Fruit fly (Drosophila melanogaster): ENCODE measurements around the gene ksh.

ksh gene

dm6 chrX:19505334-19506185 is 10.8 kb upstream of the ksh start (continued):
- TF ChIP-seq CG5245 (GFP tag; optimal IDR thresholded peaks at IDR 0.05) (no peak), Dip2 (GFP tag; IDR thresholded peaks at IDR 0.05) (no peak), CG2116 (GFP tag; optimal IDR thresholded peaks at IDR 0.05) (peak; percentile 88), h (optimal IDR thresholded peaks at IDR 0.05) (no peak), CG30020 (tag; optimal IDR thresholded peaks at IDR 0.05) (no peak), hb (GFP tag; IDR thresholded peaks at IDR 0.05; ENCODE audit: partially characterized antibody) (peak; percentile 62; the same call in 1 of the 3 replicates), CG2129 (GFP tag; IDR thresholded peaks at IDR 0.05; ENCODE audit: partially characterized antibody) (peak; percentile 44; the same call in 1 of the 2 replicates), pum (GFP tag; optimal IDR thresholded peaks at IDR 0.05) (peak; percentile 48), corto (GFP tag; optimal IDR thresholded peaks at IDR 0.05) (no peak), bsh (GFP tag; optimal IDR thresholded peaks at IDR 0.05) (no peak), wdn (GFP tag; IDR thresholded peaks at IDR 0.05) (no peak), crol (GFP tag; IDR thresholded peaks at IDR 0.05) (peak; percentile 30; the same call in 1 of the 2 replicates), Sry-δ (GFP tag; optimal IDR thresholded peaks at IDR 0.05) (peak; percentile 83), B-H2 (GFP tag; optimal IDR thresholded peaks at IDR 0.05) (no peak), pros (GFP tag; optimal IDR thresholded peaks at IDR 0.05) (no peak), Hey (tag; optimal IDR thresholded peaks at IDR 0.05) (no peak), CG13287 (GFP tag; IDR thresholded peaks at IDR 0.05; ENCODE audit: partially characterized antibody) (peak; percentile 89), Abd-B (GFP tag; optimal IDR thresholded peaks at IDR 0.05) (no peak), sima (GFP tag; optimal IDR thresholded peaks at IDR 0.05) (no peak), Mrtf (GFP tag; IDR thresholded peaks at IDR 0.05) (no peak), sqz (GFP tag; optimal IDR thresholded peaks at IDR 0.05) (no peak), eyg (GFP tag; optimal IDR thresholded peaks at IDR 0.05) (peak; percentile 31), CG11504 (tag; optimal IDR thresholded peaks at IDR 0.05) (no peak), CG6683 (GFP tag; optimal IDR thresholded peaks at IDR 0.05) (no peak), bbx (GFP tag; IDR thresholded peaks at IDR 0.05; ENCODE audit: partially characterized antibody) (peak; percentile 82), chm (GFP tag; IDR thresholded peaks at IDR 0.05) (0 out of 2 replicates have a peak, but pooled peaks have one; percentile 6), chif (GFP tag; optimal IDR thresholded peaks at IDR 0.05) (no peak), H15 (GFP tag; IDR thresholded peaks at IDR 0.05) (no peak), insv (GFP tag; optimal IDR thresholded peaks at IDR 0.05) (peak in 1 of 2 experiments; percentile 63), CG10565 (GFP tag; optimal IDR thresholded peaks at IDR 0.05) (no peak), CG8290 (GFP tag; optimal IDR thresholded peaks at IDR 0.05) (peak; percentile 74), CG8290 (tag; optimal IDR thresholded peaks at IDR 0.05) (no peak), Lim3 (GFP tag; IDR thresholded peaks at IDR 0.05) (no peak), CG11696 (GFP tag; IDR thresholded peaks at IDR 0.05) (no peak), lmd (GFP tag; IDR thresholded peaks at IDR 0.05) (peak; percentile 31; the same call in 1 of the 2 replicates), Hr78 (GFP tag; optimal IDR thresholded peaks at IDR 0.05) (no peak), tna (GFP tag; IDR thresholded peaks at IDR 0.05; ENCODE audit: partially characterized antibody) (peak; percentile 64), CTCF (GFP tag; optimal IDR thresholded peaks at IDR 0.05) (peak; percentile 29), tx (GFP tag; optimal IDR thresholded peaks at IDR 0.05) (peak; percentile 8), Drgx (GFP tag; IDR thresholded peaks at IDR 0.05) (no peak), onecut (GFP tag; IDR thresholded peaks at IDR 0.05) (peak; percentile 32; the same call in 1 of the 2 replicates), CG2678 (tag; optimal IDR thresholded peaks at IDR 0.05) (no peak), Dad (GFP tag; optimal IDR thresholded peaks at IDR 0.05) (peak; percentile 50), CG2120 (GFP tag; optimal IDR thresholded peaks at IDR 0.05) (peak; percentile 64), CG6175 (GFP tag; IDR thresholded peaks at IDR 0.05) (no peak), HLH4C (GFP tag; IDR thresholded peaks at IDR 0.05; ENCODE audit: partially characterized antibody) (peak; percentile 80), unc-4 (GFP tag; IDR thresholded peaks at IDR 0.05; ENCODE audit: partially characterized antibody) (peak; percentile 80), Opbp (GFP tag; IDR thresholded peaks at IDR 0.05; ENCODE audit: partially characterized antibody) (peak; percentile 88), CG11456 (GFP tag; IDR thresholded peaks at IDR 0.05) (peak; percentile 54; the same call in 1 of the 3 replicates)
